Worm (Caenorhabditis elegans): ENCODE results near the gene F13D12.8.

ce11 chrII:11749490-11750172 is 17.2 kb upstream of the F13D12.8 start:
- TF ChIP-seq dmd-4 (tag; optimal IDR thresholded peaks at IDR 0.05; ENCODE audit: borderline replicate concordance) (peak; percentile 64), hlh-6 (tag; optimal IDR thresholded peaks at IDR 0.05) (no peak)
